Worm (Caenorhabditis elegans) whole organism, L2 larva: ENCODE results near the gene C06E4.1.

Source experiments
- Y55F3AM.14 ChIP-seq: fragments of 200-800 bp; sonication (Bioruptor generic); optimal IDR thresholded peaks from 2 replicates; lab custom pipeline; 2018; ENCODE audit warnings: mild to moderate bottlenecking, missing genetic modification characterization, missing compliant biosample characterization
- alr-1 ChIP-seq: fragments of 150-350 bp; optimal IDR thresholded peaks from 2 replicates; lab custom pipeline; 2014; ENCODE audit warnings: missing biosample characterization, missing genetic modification characterization
- ama-1 ChIP-seq: fragments of 150-350 bp; optimal IDR thresholded peaks from 2 replicates; lab custom pipeline; 2018; ENCODE audit warnings: inconsistent platforms
- elt-3 ChIP-seq: sonication (generic microtip); optimal IDR thresholded peaks from 2 replicates; lab custom pipeline; 2017; ENCODE audit warnings: missing biosample characterization, missing genetic modification characterization
- lin-13 ChIP-seq: fragments of 150-350 bp; optimal IDR thresholded peaks from 2 replicates; lab custom pipeline; 2014; ENCODE audit warnings: missing biosample characterization, missing genetic modification reagents, missing genetic modification characterization
- lsy-2 ChIP-seq, 2 experiments: fragments of 150-350 bp in 1 of 2; sonication (generic microtip) in 1 of 2; optimal IDR thresholded peaks; 2 replicates each; lab custom pipeline; 2014 to 2017; ENCODE audit warnings: missing biosample characterization in 2 of 2, missing genetic modification characterization in 2 of 2
- sem-4 ChIP-seq: fragments of 150-350 bp; optimal IDR thresholded peaks from 2 replicates; lab custom pipeline; 2014; ENCODE audit warnings: missing biosample characterization, missing genetic modification reagents, missing genetic modification characterization
- sma-9 ChIP-seq, 2 experiments: fragments of 150-350 bp in 1 of 2; sonication (generic microtip) in 1 of 2; optimal IDR thresholded peaks; 2 replicates each; lab custom pipeline; 2014 to 2016; ENCODE audit warnings: missing genetic modification characterization in 2 of 2, mild to moderate bottlenecking in 1 of 2, missing biosample characterization in 1 of 2, missing compliant biosample characterization in 1 of 2, missing genetic modification reagents in 1 of 2, moderate library complexity in 1 of 2
- snpc-4 ChIP-seq: fragments of 150-350 bp; optimal IDR thresholded peaks from 2 replicates; lab custom pipeline; 2014; ENCODE audit warnings: missing biosample characterization, missing genetic modification characterization
- unc-62 ChIP-seq: fragments of 150-350 bp; optimal IDR thresholded peaks from 2 replicates; lab custom pipeline; 2014; ENCODE audit warnings: missing biosample characterization, missing genetic modification reagents, missing genetic modification characterization
- zag-1 ChIP-seq: fragments of 150-350 bp; optimal IDR thresholded peaks from 2 replicates; lab custom pipeline; 2014; ENCODE audit warnings: missing biosample characterization, missing genetic modification characterization
- ztf-11 ChIP-seq: sonication (generic microtip); optimal IDR thresholded peaks from 2 replicates; lab custom pipeline; 2017; ENCODE audit warnings: missing biosample characterization, missing genetic modification characterization

ce11 chrIV:7312620-7313194 is 29.6 kb downstream of the C06E4.1 start:
- TF ChIP-seq lsy-2 (tag; optimal IDR thresholded peaks at IDR 0.05; lab: Kevin White, UChicago) (no peak), elt-3 (tag; lab: Kevin White, UChicago) (no peak), sem-4 (tag; lab: Kevin White, UChicago) (no peak), zag-1 (tag; lab: Kevin White, UChicago) (no peak), alr-1 (tag; lab: Kevin White, UChicago) (no peak), Y55F3AM.14 (GFP tag; lab: Kevin White, UChicago) (no peak), ama-1 (lab: Kevin White, UChicago) (no peak), sma-9 (GFP tag; optimal IDR thresholded peaks at IDR 0.05; lab: Kevin White, UChicago) (no peak), sma-9 (tag; optimal IDR thresholded peaks at IDR 0.05; lab: Kevin White, UChicago) (no peak), unc-62 (GFP tag; lab: Kevin White, UChicago) (no peak), snpc-4 (no peak), ztf-11 (tag; lab: Kevin White, UChicago) (no peak), lin-13 (GFP tag; lab: Kevin White, UChicago) (no peak)
